Fruit fly (Drosophila melanogaster): Measurements from ENCODE around the gene CG4194.

Gene CG4194

dm6 chrX:2041981-2042847 is 26.2 kb upstream of the CG4194 start, which contains the start of the genes Actn and usp (continued):
- TF ChIP-seq CG8944 (GFP tag; optimal IDR thresholded peaks at IDR 0.05) (no peak), CG17186 (GFP tag; optimal IDR thresholded peaks at IDR 0.05) (no peak), Scr (GFP tag; IDR thresholded peaks at IDR 0.05; ENCODE audit: partially characterized antibody) (0 out of 2 replicates have a peak, but pooled peaks have one; percentile 17), CG17361 (GFP tag; IDR thresholded peaks at IDR 0.05) (peak; percentile 48; the same call in 2 of the 3 replicates), dpn (GFP tag; optimal IDR thresholded peaks at IDR 0.05) (peak in 1 of 2 experiments; percentile 8), CG8290 (GFP tag; optimal IDR thresholded peaks at IDR 0.05) (no peak), CG8290 (tag; optimal IDR thresholded peaks at IDR 0.05) (peak in 1 of 2 experiments; percentile 57), Rfx (GFP tag; IDR thresholded peaks at IDR 0.05) (peak; percentile 42; the same call in 1 of the 2 replicates), lilli (GFP tag; optimal IDR thresholded peaks at IDR 0.05) (peak; percentile 43), en (GFP tag; optimal IDR thresholded peaks at IDR 0.05) (no peak), CG8281 (tag; optimal IDR thresholded peaks at IDR 0.05) (no peak), ewg (GFP tag; optimal IDR thresholded peaks at IDR 0.05) (peak; percentile 3), ems (GFP tag; optimal IDR thresholded peaks at IDR 0.05) (no peak), GATAe (GFP tag; conservative IDR thresholded peaks at IDR 0.05) (no peak), Nf-YA (GFP tag; IDR thresholded peaks at IDR 0.05) (no peak), HHEX (GFP tag; optimal IDR thresholded peaks at IDR 0.05) (no peak), CG17568 (GFP tag; optimal IDR thresholded peaks at IDR 0.05) (no peak), cg (GFP tag; optimal IDR thresholded peaks at IDR 0.05) (peak; percentile 29), CG14014 (GFP tag; IDR thresholded peaks at IDR 0.05) (peak; percentile 51; the same call in 1 of the 2 replicates), CG15514 (GFP tag; optimal IDR thresholded peaks at IDR 0.05) (peak; percentile 96), CG18619 (GFP tag; optimal IDR thresholded peaks at IDR 0.05) (no peak), Blimp-1 (GFP tag; optimal IDR thresholded peaks at IDR 0.05) (peak; percentile 18), D19A (tag; optimal IDR thresholded peaks at IDR 0.05) (peak; percentile 40), dmrt99B (tag; optimal IDR thresholded peaks at IDR 0.05) (peak; percentile 22), Sox102F (GFP tag; optimal IDR thresholded peaks at IDR 0.05) (peak; percentile 35), CG15269 (tag; optimal IDR thresholded peaks at IDR 0.05) (peak; percentile 31), Ets97D (GFP tag; optimal IDR thresholded peaks at IDR 0.05) (peak; percentile 1), run (tag; optimal IDR thresholded peaks at IDR 0.05) (no peak), CG10366 (GFP tag; IDR thresholded peaks at IDR 0.05) (0 out of 2 replicates have a peak, but pooled peaks have one; percentile 17), CG2712 (tag; optimal IDR thresholded peaks at IDR 0.05) (peak; percentile 42), hkb (optimal IDR thresholded peaks at IDR 0.05) (no peak), hkb (GFP tag; IDR thresholded peaks at IDR 0.05) (peak; percentile 31; the same call in 1 of the 2 replicates), sc (optimal IDR thresholded peaks at IDR 0.05) (no peak), sc (GFP tag; optimal IDR thresholded peaks at IDR 0.05) (no peak), CG10267 (tag; optimal IDR thresholded peaks at IDR 0.05) (peak; percentile 36), CG15696 (tag; optimal IDR thresholded peaks at IDR 0.05) (peak; percentile 23), CG14710 (tag; optimal IDR thresholded peaks at IDR 0.05) (peak; percentile 47), lab (GFP tag; optimal IDR thresholded peaks at IDR 0.05) (no peak), phol (tag; optimal IDR thresholded peaks at IDR 0.05) (peak; percentile 75)
